Worm (Caenorhabditis elegans) whole organism, late embryonic: ENCODE data around the gene nekl-3.

Experiments used
- ceh-31 ChIP-seq: sonication (generic microtip); optimal IDR thresholded peaks from 2 replicates; lab custom pipeline; 2016; ENCODE audit warnings: missing genetic modification characterization, missing compliant biosample characterization
- fkh-10 ChIP-seq: fragments of 150-350 bp; optimal IDR thresholded peaks from 2 replicates; lab custom pipeline; 2014; ENCODE audit warnings: missing biosample characterization, missing genetic modification reagents, missing genetic modification characterization
- gmeb-2 ChIP-seq: sonication (generic microtip); optimal IDR thresholded peaks from 2 replicates; lab custom pipeline; 2016; ENCODE audit warnings: missing genetic modification characterization, inconsistent platforms, missing compliant biosample characterization
- unc-3 ChIP-seq, 2 experiments: fragments of 200-800 bp in 1 of 2; sonication (Bioruptor generic) in 1 of 2; sonication (generic microtip) in 1 of 2; conservative IDR thresholded peaks in 1 of 2; optimal IDR thresholded peaks in 1 of 2; 2 replicates each; pipeline versions ENCODE4 v1.3.6 to Lab custom; 2016 to 2022; ENCODE audit warnings: missing compliant biosample characterization in 2 of 2, missing genetic modification characterization in 2 of 2, missing genetic modification reagents in 1 of 2

- TF ChIP-seq gmeb-2 (no peak), unc-3 (GFP tag; conservative IDR thresholded peaks at IDR 0.05; lab: Robert Waterston, UW) (no peak), unc-3 (tag; optimal IDR thresholded peaks at IDR 0.05; lab: Kevin White, UChicago) (no peak), fkh-10 (GFP tag; lab: Kevin White, UChicago) (no peak), ceh-31 (no peak)
These were observed 44.0 kb upstream of the nekl-3 start for ce11 chrX:12435246-12435645.
